Worm (Caenorhabditis elegans): ENCODE measurements around the gene twk-43.

The twk-43 gene

DNA sequence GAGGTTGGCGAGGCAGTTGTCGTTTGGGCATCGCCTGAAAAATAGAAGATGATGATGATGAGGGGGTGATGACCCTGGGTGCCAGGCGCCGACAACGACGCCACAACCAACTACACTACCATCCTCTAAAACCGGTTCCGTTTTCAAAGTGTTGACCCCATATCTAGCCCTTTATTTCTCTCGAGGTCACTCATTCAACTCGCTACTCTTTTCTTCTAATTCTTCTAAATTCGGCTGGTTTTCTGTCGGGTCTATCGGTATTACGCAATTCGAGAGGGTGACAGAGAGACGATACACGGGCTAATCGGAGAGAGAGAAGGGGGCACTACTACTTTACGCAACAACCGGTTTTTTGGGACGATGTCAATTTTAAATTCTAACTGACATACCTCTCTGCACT is 25.3 kb downstream of the twk-43 start:
- TF ChIP-seq zip-8 (tag; optimal IDR thresholded peaks at IDR 0.05): peak; percentile 86
- no peak for TF ChIP-seq pha-4 (tag; optimal IDR thresholded peaks at IDR 0.05)
- peak; percentile 20 for TF ChIP-seq nhr-2 (tag; optimal IDR thresholded peaks at IDR 0.05)
- no peak for TF ChIP-seq sem-2 (GFP tag; optimal IDR thresholded peaks at IDR 0.05)
- peak; percentile 7 for TF ChIP-seq unc-62 (GFP tag; optimal IDR thresholded peaks at IDR 0.05)
- no peak for TF ChIP-seq lsy-2 (tag; optimal IDR thresholded peaks at IDR 0.05)
- no peak for TF ChIP-seq nhr-28 (tag; optimal IDR thresholded peaks at IDR 0.05)
- no peak for TF ChIP-seq lin-13 (tag; optimal IDR thresholded peaks at IDR 0.05)
- no peak for TF ChIP-seq tbx-8 (GFP tag; optimal IDR thresholded peaks at IDR 0.05)

DNA sequence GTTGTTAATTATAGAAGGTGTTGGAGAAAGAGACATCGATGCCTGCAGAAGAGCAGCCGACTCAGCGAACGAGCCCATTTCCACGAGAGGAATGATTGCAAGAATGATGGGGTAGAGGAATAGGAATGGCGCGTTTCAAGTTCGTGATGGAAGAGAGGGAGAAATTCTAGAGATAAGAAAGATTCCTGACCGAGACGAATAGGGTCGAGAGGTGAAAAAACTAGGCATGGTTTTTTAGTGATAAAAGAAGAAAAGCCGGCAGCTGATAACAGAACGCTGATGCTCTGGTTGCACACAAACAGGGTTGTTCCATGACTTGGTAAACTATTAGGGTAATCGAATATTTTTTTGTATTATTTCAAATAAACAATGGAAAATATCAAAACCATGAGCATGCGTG is 26.7 kb downstream of the twk-43 start:
- TF ChIP-seq sptf-1 (tag; optimal IDR thresholded peaks at IDR 0.05) (no peak), bed-3 (GFP tag; optimal IDR thresholded peaks at IDR 0.05) (no peak)

DNA sequence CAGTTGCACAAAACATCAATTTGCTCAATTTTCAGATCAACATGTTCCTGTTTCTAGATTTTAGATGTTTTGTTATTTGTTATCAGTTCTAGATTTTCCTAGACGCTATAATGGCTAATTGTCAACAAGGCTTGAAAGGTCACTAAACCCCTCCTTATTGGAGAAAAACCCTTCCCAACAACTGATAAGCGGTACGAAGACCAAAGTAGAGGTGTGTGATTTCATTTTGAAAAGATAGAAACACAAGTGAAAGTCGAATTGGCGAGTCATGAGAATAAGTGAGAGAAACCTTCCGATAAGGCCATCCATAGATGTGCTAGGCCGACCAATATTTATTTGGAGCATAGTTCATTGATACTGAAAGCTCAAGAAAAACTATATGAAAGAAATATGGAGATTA is 27.6 kb downstream of the twk-43 start:
- TF ChIP-seq unc-120 (tag; optimal IDR thresholded peaks at IDR 0.05; ENCODE audit: poor library complexity, severe bottlenecking) (no peak), hlh-1 (tag; optimal IDR thresholded peaks at IDR 0.05) (no peak), flh-1 (GFP tag; optimal IDR thresholded peaks at IDR 0.05) (no peak), ztf-11 (tag; optimal IDR thresholded peaks at IDR 0.05) (no peak), tbx-8 (GFP tag; optimal IDR thresholded peaks at IDR 0.05) (no peak), ceh-43 (GFP tag; optimal IDR thresholded peaks at IDR 0.05) (no peak), unc-39 (tag; optimal IDR thresholded peaks at IDR 0.05) (no peak), mls-2 (tag; optimal IDR thresholded peaks at IDR 0.05) (no peak), blmp-1 (tag; optimal IDR thresholded peaks at IDR 0.05) (no peak), ceh-83 (GFP tag; optimal IDR thresholded peaks at IDR 0.05) (no peak), elt-3 (tag; optimal IDR thresholded peaks at IDR 0.05) (no peak), cnd-1 (tag; optimal IDR thresholded peaks at IDR 0.05) (no peak), nhr-76 (tag; optimal IDR thresholded peaks at IDR 0.05) (no peak), lin-13 (tag; optimal IDR thresholded peaks at IDR 0.05) (no peak), pha-4 (tag; optimal IDR thresholded peaks at IDR 0.05) (no peak)

DNA sequence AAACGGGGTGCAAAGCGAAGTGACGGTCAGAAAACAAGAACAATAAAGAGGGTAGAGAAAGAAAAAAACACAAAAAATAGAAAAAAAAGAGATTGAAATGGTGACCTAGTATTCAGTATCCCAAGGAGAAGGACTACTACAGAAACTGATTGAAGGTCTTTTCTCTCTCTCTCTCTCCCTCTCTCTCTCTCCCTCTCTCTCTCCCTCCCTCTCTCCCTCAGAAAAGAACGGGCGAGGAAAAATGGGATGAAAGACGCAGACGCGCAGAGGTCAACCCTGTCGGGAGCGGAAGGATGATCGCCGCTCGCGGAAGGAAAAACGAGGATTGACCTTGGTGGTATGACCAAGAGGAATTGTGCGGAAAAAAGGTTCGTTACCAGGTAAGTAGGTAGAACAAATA is 28.5 kb downstream of the twk-43 start:
- TF ChIP-seq nhr-28 (tag; optimal IDR thresholded peaks at IDR 0.05) (no peak), unc-120 (tag; optimal IDR thresholded peaks at IDR 0.05; ENCODE audit: poor library complexity, severe bottlenecking) (peak; percentile 43), lin-32 (GFP tag; optimal IDR thresholded peaks at IDR 0.05) (no peak), ceh-83 (GFP tag; optimal IDR thresholded peaks at IDR 0.05) (no peak), ceh-43 (GFP tag; optimal IDR thresholded peaks at IDR 0.05) (no peak), mep-1 (tag; optimal IDR thresholded peaks at IDR 0.05) (no peak), bed-3 (GFP tag; optimal IDR thresholded peaks at IDR 0.05) (no peak), cnd-1 (tag; optimal IDR thresholded peaks at IDR 0.05) (no peak)

DNA sequence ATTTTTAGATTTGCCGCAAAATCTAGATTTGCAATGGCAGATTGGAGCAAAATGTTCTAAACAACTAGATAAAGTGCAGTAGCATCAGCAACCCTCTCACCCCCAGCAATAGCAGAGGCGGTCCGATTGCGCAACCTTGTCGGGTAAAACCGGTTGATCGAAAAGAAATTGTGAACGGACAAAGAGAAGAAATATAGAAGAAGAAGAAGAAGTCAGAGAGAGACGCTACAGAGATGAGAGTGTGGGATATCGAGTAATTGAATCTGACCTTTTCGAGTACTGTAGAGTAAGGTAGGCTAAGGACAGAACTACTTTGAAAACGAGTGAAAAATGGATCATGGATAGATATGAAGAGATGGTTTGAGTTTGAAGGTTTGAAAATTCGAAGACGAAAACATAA is 29.8 kb downstream of the twk-43 start:
- TF ChIP-seq zip-8 (tag; optimal IDR thresholded peaks at IDR 0.05): peak; percentile 62
- TF ChIP-seq elt-1 (tag; optimal IDR thresholded peaks at IDR 0.05; ENCODE audit: borderline replicate concordance, insufficient read depth): no peak

DNA sequence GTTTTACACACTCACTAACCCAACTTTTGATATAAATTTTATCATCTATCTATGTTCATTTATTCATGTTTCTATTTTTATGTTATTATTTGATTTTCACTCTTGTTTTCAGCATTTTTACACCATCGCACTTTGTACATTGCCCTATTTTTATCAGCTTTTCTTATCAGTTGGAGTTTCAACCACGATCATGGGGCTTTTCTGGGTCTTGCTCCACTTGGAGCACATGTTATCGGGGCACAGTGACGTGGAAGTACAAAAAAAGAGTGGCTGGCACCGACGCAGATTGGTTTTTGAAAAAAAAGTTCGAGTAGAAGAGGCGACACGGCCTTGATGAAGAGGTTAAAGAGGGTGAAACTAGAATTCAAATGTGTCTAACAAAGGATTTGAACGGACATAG is 31.1 kb downstream of the twk-43 start:
- TF ChIP-seq mep-1 (tag; optimal IDR thresholded peaks at IDR 0.05): no peak
- no peak for TF ChIP-seq nhr-12 (tag; optimal IDR thresholded peaks at IDR 0.05)
- no peak for TF ChIP-seq ztf-11 (tag; optimal IDR thresholded peaks at IDR 0.05)
- no peak for TF ChIP-seq unc-39 (tag; optimal IDR thresholded peaks at IDR 0.05)
- TF ChIP-seq ceh-43 (GFP tag; optimal IDR thresholded peaks at IDR 0.05): no peak
- TF ChIP-seq M03D4.4 (tag; optimal IDR thresholded peaks at IDR 0.05): no peak
- TF ChIP-seq nhr-28 (tag; optimal IDR thresholded peaks at IDR 0.05): no peak

DNA sequence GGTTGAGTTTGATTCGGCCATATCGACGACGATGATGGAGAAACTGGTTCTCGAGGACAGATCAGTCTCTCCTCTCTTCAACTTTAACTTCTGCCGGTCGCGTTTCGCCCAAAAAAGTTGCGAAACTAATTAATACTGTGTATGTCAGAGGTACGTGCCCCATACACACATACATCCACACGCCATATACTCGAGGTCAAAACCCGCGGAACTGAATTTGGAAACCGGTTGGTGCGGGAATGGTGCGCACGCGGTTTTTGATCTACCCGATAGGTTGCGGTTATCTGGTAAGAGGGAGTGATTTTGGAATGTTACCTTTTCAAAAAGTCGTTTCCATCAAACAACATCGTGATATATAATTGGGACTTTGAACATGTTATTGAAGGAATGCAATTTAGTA is 34.1 kb downstream of the twk-43 start, which contains the start of gene ifbp-1:
Gene ifbp-1, minus strand, starts transcription at position 85 of the 400 bp plus-strand sequence.
- no peak for TF ChIP-seq elt-1 (tag; optimal IDR thresholded peaks at IDR 0.05; ENCODE audit: borderline replicate concordance, insufficient read depth)
- no peak for TF ChIP-seq sptf-1 (tag; optimal IDR thresholded peaks at IDR 0.05)
- no peak for TF ChIP-seq M03D4.4 (tag; optimal IDR thresholded peaks at IDR 0.05)
- TF ChIP-seq ceh-83 (GFP tag; optimal IDR thresholded peaks at IDR 0.05): no peak
- TF ChIP-seq unc-120 (tag; optimal IDR thresholded peaks at IDR 0.05; ENCODE audit: poor library complexity, severe bottlenecking): no peak
- TF ChIP-seq nhr-2 (tag; optimal IDR thresholded peaks at IDR 0.05): no peak
- no peak for TF ChIP-seq unc-62 (GFP tag; optimal IDR thresholded peaks at IDR 0.05)
- TF ChIP-seq lin-32 (GFP tag; optimal IDR thresholded peaks at IDR 0.05): no peak
- TF ChIP-seq mls-2 (tag; optimal IDR thresholded peaks at IDR 0.05): no peak
- TF ChIP-seq bed-3 (GFP tag; optimal IDR thresholded peaks at IDR 0.05): no peak

All from whole organism, mixed stage, embryonic.